Fruit fly (Drosophila melanogaster) whole organism, pupa: Measurements from ENCODE around the gene Ets97D.

ENCODE experiments used
- CG12605 ChIP-seq: fragments of 200-800 bp; sonication (Bioruptor generic); IDR thresholded peaks from 2 replicates; pipeline ENCODE4 v1.3.6; 2022; ENCODE audit warnings: missing biosample characterization, missing genetic modification characterization
- gl ChIP-seq: fragments of 200-800 bp; sonication (Bioruptor generic); optimal IDR thresholded peaks from 2 replicates; lab custom pipeline; 2018; ENCODE audit warnings: missing biosample characterization, mild to moderate bottlenecking, missing genetic modification characterization

DNA sequence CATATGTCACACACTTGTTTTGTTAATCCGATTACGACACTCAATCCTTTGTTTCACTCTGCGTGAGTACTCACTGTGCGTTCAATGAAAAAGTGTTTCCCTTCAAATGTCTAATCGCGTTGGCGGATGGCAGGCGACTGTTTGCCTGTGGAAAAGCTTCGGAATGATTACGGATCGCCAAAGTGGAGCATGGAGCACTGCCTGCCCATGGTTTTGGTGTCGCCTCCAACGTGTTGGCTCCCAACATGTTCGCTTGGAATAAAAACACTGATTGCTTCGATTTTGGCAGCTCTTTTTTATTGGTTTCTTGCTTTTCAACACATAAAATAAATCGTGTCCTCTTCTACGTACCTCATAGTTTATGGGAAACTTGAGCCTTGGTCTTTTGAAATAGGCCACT is 40.8 kb downstream of the Ets97D start, which contains the start of gene SPARC:
- TF ChIP-seq gl (tag; lab: Kevin White, UChicago) (no peak), CG12605 (GFP tag; lab: Robert Waterston, UW) (no peak)
